Fruit fly (Drosophila melanogaster) whole organism, embryonic: Measurements from ENCODE around the gene run.

Source experiments
- Atf6 ChIP-seq: fragments of 200-800 bp; sonication (Bioruptor generic); IDR thresholded peaks from 2 replicates; pipeline ENCODE4 v1.3.6; 2022; ENCODE audit warnings: missing biosample characterization, missing genetic modification characterization
- CG14014 ChIP-seq: fragments of 200-800 bp; sonication (Bioruptor generic); IDR thresholded peaks from 2 replicates; pipeline ENCODE4 v1.3.6; 2022; ENCODE audit warnings: missing biosample characterization, missing genetic modification characterization
- CG15011 ChIP-seq: fragments of 200-800 bp; sonication (Bioruptor generic); optimal IDR thresholded peaks from 3 replicates; lab custom pipeline; 2018; ENCODE audit warnings: missing biosample characterization, mild to moderate bottlenecking, missing genetic modification characterization
- CG17359 ChIP-seq: fragments of 200-800 bp; sonication (Bioruptor generic); optimal IDR thresholded peaks from 3 replicates; lab custom pipeline; 2018; ENCODE audit warnings: missing biosample characterization, mild to moderate bottlenecking, missing genetic modification characterization, moderate library complexity
- E2f1 ChIP-seq: fragments of 200-800 bp; sonication (Bioruptor generic); IDR thresholded peaks from 2 replicates; pipeline ENCODE4 v1.3.6; 2022; ENCODE audit warnings: missing biosample characterization, missing genetic modification characterization
- Gug ChIP-seq: fragments of 200-800 bp; sonication (Bioruptor generic); IDR thresholded peaks from 4 replicates; pipeline ENCODE4 v1.3.6; 2022; ENCODE audit warnings: missing biosample characterization, missing genetic modification characterization
- Opbp ChIP-seq: fragments of 200-800 bp; sonication (Bioruptor generic); IDR thresholded peaks from 3 replicates; pipeline ENCODE4 v1.3.6; 2022; ENCODE audit warnings: missing biosample characterization, missing genetic modification characterization; ENCODE audit not compliant: partially characterized antibody
- Six4 ChIP-seq: fragments of 200-800 bp; sonication (Bioruptor generic); optimal IDR thresholded peaks from 2 replicates; lab custom pipeline; 2016; ENCODE audit warnings: missing biosample characterization, missing genetic modification characterization
- Sry-δ ChIP-seq: fragments of 200-800 bp; sonication (Bioruptor generic); optimal IDR thresholded peaks from 2 replicates; lab custom pipeline; 2016; ENCODE audit warnings: missing biosample characterization, missing genetic modification characterization
- dati ChIP-seq: fragments of 200-800 bp; sonication (Bioruptor generic); IDR thresholded peaks from 2 replicates; pipeline ENCODE4 v1.3.6; 2022; ENCODE audit warnings: missing biosample characterization, missing genetic modification characterization
- kni ChIP-seq: fragments of 200-800 bp; sonication (Bioruptor generic); optimal IDR thresholded peaks from 3 replicates; lab custom pipeline; 2017; ENCODE audit warnings: mild to moderate bottlenecking, missing biosample characterization, missing genetic modification reagents, missing genetic modification characterization
- pfk ChIP-seq: fragments of 200-800 bp; sonication (Bioruptor generic); optimal IDR thresholded peaks from 2 replicates; lab custom pipeline; 2018; ENCODE audit warnings: missing biosample characterization, mild to moderate bottlenecking, missing genetic modification characterization, moderate library complexity

DNA sequence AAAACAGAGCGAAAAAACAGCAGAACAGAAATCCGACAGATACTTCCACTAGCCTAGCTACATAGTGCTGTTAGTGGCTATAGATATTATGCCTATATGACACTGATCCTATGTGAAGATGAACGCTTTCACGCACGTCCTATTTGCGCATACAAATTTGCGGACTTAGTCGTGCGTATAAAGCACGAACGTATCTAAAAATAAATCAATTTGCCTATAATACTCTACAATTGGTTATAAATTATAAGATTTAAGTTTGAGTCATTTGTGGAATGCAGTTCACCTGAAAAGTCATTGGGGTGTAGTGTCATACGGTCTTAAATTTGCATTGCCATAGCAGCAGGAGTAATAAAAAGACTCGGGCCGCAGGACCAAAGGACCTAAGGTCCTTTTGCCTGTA, 38.1 kb upstream of the run start:
- no peak for TF ChIP-seq CG17359 (tag; lab: Kevin White, UChicago)
- no peak for TF ChIP-seq CG15011 (GFP tag; lab: Kevin White, UChicago)
- no peak for TF ChIP-seq pfk (GFP tag; lab: Kevin White, UChicago)
- no peak for TF ChIP-seq CG14014 (GFP tag; lab: Robert Waterston, UW)
- TF ChIP-seq dati (GFP tag; lab: Robert Waterston, UW) = no peak
- TF ChIP-seq Six4 (GFP tag; lab: Kevin White, UChicago) = no peak
- no peak for TF ChIP-seq Opbp (GFP tag; lab: Robert Waterston, UW)
- TF ChIP-seq Atf6 (GFP tag; lab: Robert Waterston, UW) = no peak
- no peak for TF ChIP-seq kni (GFP tag; lab: Kevin White, UChicago)
- no peak for TF ChIP-seq Gug (GFP tag; lab: Robert Waterston, UW)
- TF ChIP-seq Sry-δ = no peak
- TF ChIP-seq E2f1 (GFP tag; lab: Robert Waterston, UW) = no peak
